Fruit fly (Drosophila melanogaster): Measurements from ENCODE around the gene CG6845.

Gene CG6845

DNA sequence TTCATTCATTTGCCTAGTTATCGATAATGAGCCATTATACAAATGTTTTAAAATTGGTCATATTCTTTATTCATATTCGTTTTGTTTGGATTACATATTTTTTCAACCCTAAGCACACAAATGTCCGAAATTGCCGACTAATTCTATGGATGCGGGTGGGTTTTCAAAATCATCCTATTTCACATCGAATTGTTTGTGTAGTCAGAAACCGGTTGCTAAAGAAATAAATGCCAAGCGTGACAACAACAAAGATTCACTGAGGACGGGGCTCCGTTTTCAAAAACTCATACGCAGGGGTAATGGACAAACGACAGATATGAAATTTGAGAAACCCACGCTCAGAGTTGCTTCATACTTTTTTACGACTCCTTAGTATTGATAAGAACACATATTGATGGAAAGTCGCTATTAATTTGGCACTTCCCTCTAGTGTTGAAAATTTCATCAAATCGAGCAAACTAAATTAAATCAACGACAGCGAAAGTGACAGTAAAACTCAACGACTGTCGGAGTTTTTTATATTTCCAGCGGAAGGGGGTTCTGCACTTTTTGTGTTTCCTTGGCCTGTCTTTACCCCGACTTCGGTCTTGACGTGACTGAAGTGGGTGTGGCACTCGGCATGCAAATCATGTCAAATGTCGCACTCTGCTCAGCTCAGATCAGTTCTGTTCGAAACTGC is 13.3 kb downstream of the CG6845 start (continued):
- TF ChIP-seq CG32532 (GFP tag; IDR thresholded peaks at IDR 0.05) (no peak), CG14667 (GFP tag; IDR thresholded peaks at IDR 0.05) (no peak), caup (GFP tag; optimal IDR thresholded peaks at IDR 0.05; ENCODE audit: severe bottlenecking) (no peak), ERR (GFP tag; optimal IDR thresholded peaks at IDR 0.05) (no peak), CG11696 (GFP tag; IDR thresholded peaks at IDR 0.05) (no peak), CG2129 (GFP tag; IDR thresholded peaks at IDR 0.05; ENCODE audit: partially characterized antibody) (no peak), nerfin-1 (tag; optimal IDR thresholded peaks at IDR 0.05) (no peak), CG18476 (GFP tag; optimal IDR thresholded peaks at IDR 0.05) (no peak), Eip74EF (GFP tag; optimal IDR thresholded peaks at IDR 0.05) (peak in 1 of 2 experiments; percentile 56), Hmx (GFP tag; optimal IDR thresholded peaks at IDR 0.05) (no peak), CG11504 (tag; optimal IDR thresholded peaks at IDR 0.05) (no peak), CG13775 (GFP tag; optimal IDR thresholded peaks at IDR 0.05) (no peak), CG1792 (GFP tag; optimal IDR thresholded peaks at IDR 0.05) (no peak), phol (tag; optimal IDR thresholded peaks at IDR 0.05) (no peak), CG10366 (GFP tag; IDR thresholded peaks at IDR 0.05) (no peak), hbn (GFP tag; IDR thresholded peaks at IDR 0.05; ENCODE audit: partially characterized antibody) (no peak), CG8281 (tag; optimal IDR thresholded peaks at IDR 0.05) (peak; percentile 19), CG17612 (GFP tag; IDR thresholded peaks at IDR 0.05) (no peak), CG12071 (GFP tag; optimal IDR thresholded peaks at IDR 0.05) (no peak), CG2199 (GFP tag; IDR thresholded peaks at IDR 0.05) (peak; percentile 26; the same call in 1 of the 3 replicates), sens (GFP tag) (peak; percentile 44), dm (GFP tag; optimal IDR thresholded peaks at IDR 0.05) (no peak), CG6683 (GFP tag; optimal IDR thresholded peaks at IDR 0.05) (no peak), btn (GFP tag; optimal IDR thresholded peaks at IDR 0.05) (no peak), HHEX (GFP tag; optimal IDR thresholded peaks at IDR 0.05) (no peak), Asciz (GFP tag; optimal IDR thresholded peaks at IDR 0.05) (no peak), peb (GFP tag; IDR thresholded peaks at IDR 0.05) (no peak), stwl (tag; optimal IDR thresholded peaks at IDR 0.05) (peak; percentile 14), Gug (GFP tag; IDR thresholded peaks at IDR 0.05) (no peak), bcd (GFP tag; optimal IDR thresholded peaks at IDR 0.05) (no peak), cato (GFP tag; optimal IDR thresholded peaks at IDR 0.05; ENCODE audit: borderline replicate concordance) (no peak), pros (GFP tag; optimal IDR thresholded peaks at IDR 0.05) (peak; percentile 78)

DNA sequence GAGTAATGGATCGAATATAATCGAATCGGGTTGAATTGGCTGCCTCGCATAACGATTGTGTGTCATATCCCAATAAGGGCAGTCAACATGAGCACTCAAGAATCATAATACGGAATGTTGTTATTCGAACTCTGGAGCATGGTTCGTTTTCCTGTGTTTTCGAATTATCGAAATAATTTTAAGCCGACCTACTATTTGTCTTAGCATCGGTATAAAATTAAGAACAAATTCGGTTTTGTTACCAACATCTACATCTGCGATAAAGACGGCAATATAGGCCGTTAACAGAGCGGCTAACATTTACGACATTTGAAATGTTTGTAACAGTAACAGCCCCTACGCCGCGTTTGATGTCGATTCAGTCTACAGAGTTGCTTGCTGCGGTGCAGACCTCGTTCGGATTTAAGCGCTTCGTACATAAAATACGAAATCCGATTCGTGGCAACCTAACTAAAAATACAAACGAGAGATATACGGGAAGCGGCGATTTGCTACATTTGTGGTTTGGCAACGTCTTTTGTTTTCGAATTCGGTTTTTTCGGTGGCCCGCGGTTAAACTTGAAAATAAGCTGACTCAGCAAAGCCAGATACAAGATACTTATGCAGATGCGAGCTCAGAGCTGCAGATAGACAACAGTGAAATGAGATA is 14.3 kb downstream of the CG6845 start:
- TF ChIP-seq Ada2b (GFP tag; IDR thresholded peaks at IDR 0.05): no peak
- TF ChIP-seq CG18476 (GFP tag; optimal IDR thresholded peaks at IDR 0.05): no peak
- peak; percentile 14; the same call in 1 of the 3 replicates for TF ChIP-seq ken (GFP tag; IDR thresholded peaks at IDR 0.05)
- peak; percentile 17 for TF ChIP-seq pfk (GFP tag; optimal IDR thresholded peaks at IDR 0.05)
- peak; percentile 23 for TF ChIP-seq Hand (GFP tag; optimal IDR thresholded peaks at IDR 0.05)
- no peak for TF ChIP-seq Lpt (GFP tag; optimal IDR thresholded peaks at IDR 0.05)
- no peak for TF ChIP-seq p53 (GFP tag; optimal IDR thresholded peaks at IDR 0.05)
- TF ChIP-seq CG43689 (GFP tag; IDR thresholded peaks at IDR 0.05): no peak
- TF ChIP-seq nau (GFP tag; optimal IDR thresholded peaks at IDR 0.05): no peak
- TF ChIP-seq ham (GFP tag; IDR thresholded peaks at IDR 0.05): no peak
- peak; percentile 43; the same call in 1 of the 2 replicates for TF ChIP-seq amos (GFP tag; IDR thresholded peaks at IDR 0.05; ENCODE audit: partially characterized antibody)
- no peak for TF ChIP-seq CG8281 (tag; optimal IDR thresholded peaks at IDR 0.05)
- TF ChIP-seq CG32767 (GFP tag; IDR thresholded peaks at IDR 0.05): no peak
- no peak for TF ChIP-seq CG2116 (GFP tag; optimal IDR thresholded peaks at IDR 0.05)
- no peak for TF ChIP-seq Poxn (GFP tag; IDR thresholded peaks at IDR 0.05)
- TF ChIP-seq peb (GFP tag; IDR thresholded peaks at IDR 0.05): no peak
- TF ChIP-seq Hr78 (GFP tag; optimal IDR thresholded peaks at IDR 0.05): peak in 1 of 2 experiments; percentile 16
- TF ChIP-seq CG15073 (GFP tag; optimal IDR thresholded peaks at IDR 0.05): no peak
- TF ChIP-seq zf30C (GFP tag; optimal IDR thresholded peaks at IDR 0.05): peak; percentile 33
- TF ChIP-seq NC2β (GFP tag; optimal IDR thresholded peaks at IDR 0.05): no peak

Data from whole organism, embryonic.